Fruit fly (Drosophila melanogaster): Measurements from ENCODE around the gene CG18675.

DNA sequence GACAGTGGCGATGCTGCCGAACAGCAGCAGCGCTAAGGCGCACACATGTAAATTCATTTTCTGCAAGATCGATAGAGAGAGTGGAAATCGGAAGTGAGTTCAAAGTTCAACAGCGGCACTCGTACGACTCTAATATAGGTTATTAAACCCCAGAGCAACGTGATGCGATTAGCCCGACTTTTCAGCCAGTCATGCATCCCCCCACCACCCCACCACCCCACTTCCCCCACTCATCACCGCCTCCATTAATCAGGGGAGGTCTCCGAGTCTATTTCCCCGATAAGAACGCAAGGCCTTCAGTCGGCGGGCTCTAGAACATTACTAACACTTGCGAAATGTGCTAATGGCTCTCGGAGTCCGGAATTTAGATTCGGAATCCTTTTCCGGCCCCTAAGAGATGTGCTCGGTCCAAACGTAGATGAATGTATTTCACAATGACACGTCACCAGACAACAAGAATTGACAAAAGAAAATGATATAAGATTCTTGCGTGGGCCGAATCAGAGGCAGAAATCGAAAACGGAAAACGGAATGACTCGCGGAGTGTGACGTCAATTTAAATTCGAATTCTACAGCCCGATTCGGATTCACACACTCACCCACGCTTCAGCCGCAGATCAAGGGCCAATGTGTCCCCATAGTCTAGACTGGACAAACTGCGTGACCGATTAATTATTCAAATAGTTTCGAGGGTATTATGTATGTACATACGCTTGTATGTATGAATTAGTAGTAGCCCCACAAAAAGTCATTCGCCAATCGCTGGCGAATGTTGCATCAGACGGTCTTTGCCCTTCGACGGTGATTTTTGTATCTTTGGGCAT is 52.2 kb downstream of the CG18675 start:
- TF ChIP-seq CTCF (optimal IDR thresholded peaks at IDR 0.05) = no peak
- no peak for TF ChIP-seq CG8478 (optimal IDR thresholded peaks at IDR 0.05)
